Worm (Caenorhabditis elegans) whole organism, L3 larva: Measurements from ENCODE around the gene taf-12.

ENCODE experiments used
- R02D3.7 ChIP-seq: fragments of 150-350 bp; optimal IDR thresholded peaks from 2 replicates; lab custom pipeline; 2014; ENCODE audit warnings: missing biosample characterization, missing genetic modification characterization
- ZK546.5 ChIP-seq: sonication (generic microtip); optimal IDR thresholded peaks from 2 replicates; lab custom pipeline; 2017; ENCODE audit warnings: missing biosample characterization, missing genetic modification characterization
- aly-2 ChIP-seq: fragments of 150-350 bp; optimal IDR thresholded peaks from 2 replicates; lab custom pipeline; 2014; ENCODE audit warnings: missing biosample characterization, missing genetic modification characterization
- ama-1 ChIP-seq: fragments of 150-350 bp; optimal IDR thresholded peaks from 2 replicates; lab custom pipeline; 2018
- ceh-16 ChIP-seq: sonication (generic microtip); optimal IDR thresholded peaks from 2 replicates; lab custom pipeline; 2017; ENCODE audit warnings: missing biosample characterization, missing genetic modification characterization
- ceh-28 ChIP-seq: fragments of 150-350 bp; optimal IDR thresholded peaks from 2 replicates; lab custom pipeline; 2014; ENCODE audit warnings: missing biosample characterization, missing genetic modification reagents, missing genetic modification characterization
- ceh-9 ChIP-seq: sonication (generic microtip); optimal IDR thresholded peaks from 2 replicates; lab custom pipeline; 2018; ENCODE audit warnings: missing biosample characterization, missing genetic modification characterization
- daf-12 ChIP-seq: fragments of 150-350 bp; optimal IDR thresholded peaks from 2 replicates; lab custom pipeline; 2014; ENCODE audit warnings: missing biosample characterization, missing genetic modification reagents, missing genetic modification characterization
- elt-1 ChIP-seq: fragments of 150-350 bp; optimal IDR thresholded peaks from 2 replicates; lab custom pipeline; 2014; ENCODE audit warnings: missing biosample characterization, missing genetic modification characterization
- elt-2 ChIP-seq: sonication (generic microtip); optimal IDR thresholded peaks from 2 replicates; lab custom pipeline; 2016; ENCODE audit warnings: missing genetic modification reagents, mild to moderate bottlenecking, missing genetic modification characterization, missing compliant biosample characterization
- elt-3 ChIP-seq, 3 experiments: fragments of 150-350 bp in 1 of 3; sonication (generic microtip) in 2 of 3; optimal IDR thresholded peaks; 2 replicates in 2 of 3; 4 replicates in 1 of 3; lab custom pipeline; 2014 to 2017; ENCODE audit warnings: missing biosample characterization in 3 of 3, missing genetic modification characterization in 3 of 3
- eor-1 ChIP-seq, 2 experiments: fragments of 150-350 bp; optimal IDR thresholded peaks; 2 replicates each; lab custom pipeline; 2014 to 2018; ENCODE audit warnings: missing biosample characterization in 2 of 2, missing genetic modification characterization in 2 of 2
- fkh-10 ChIP-seq: sonication (generic microtip); optimal IDR thresholded peaks from 2 replicates; lab custom pipeline; 2017; ENCODE audit warnings: missing biosample characterization, missing genetic modification reagents, missing genetic modification characterization
- fos-1 ChIP-seq: fragments of 150-350 bp; optimal IDR thresholded peaks from 2 replicates; lab custom pipeline; 2014; ENCODE audit warnings: missing biosample characterization, missing genetic modification characterization
- hmg-11 ChIP-seq: sonication (generic microtip); optimal IDR thresholded peaks from 2 replicates; lab custom pipeline; 2016; ENCODE audit warnings: missing genetic modification characterization, missing compliant biosample characterization
- jun-1 ChIP-seq: fragments of 150-350 bp; optimal IDR thresholded peaks from 2 replicates; lab custom pipeline; 2014; ENCODE audit warnings: missing biosample characterization, missing genetic modification reagents, missing genetic modification characterization
- lin-15B ChIP-seq: fragments of 150-350 bp; optimal IDR thresholded peaks from 2 replicates; lab custom pipeline; 2014; ENCODE audit warnings: missing biosample characterization, missing genetic modification characterization
- mdl-1 ChIP-seq: fragments of 150-350 bp; optimal IDR thresholded peaks from 2 replicates; lab custom pipeline; 2014; ENCODE audit warnings: missing biosample characterization, missing genetic modification characterization
- mml-1 ChIP-seq: fragments of 150-350 bp; sonication (generic microtip); optimal IDR thresholded peaks from 3 replicates; lab custom pipeline; 2014; ENCODE audit warnings: missing biosample characterization, missing genetic modification characterization
- nfya-1 ChIP-seq: sonication (generic microtip); optimal IDR thresholded peaks from 2 replicates; lab custom pipeline; 2017; ENCODE audit warnings: missing genetic modification characterization, mild to moderate bottlenecking, missing compliant biosample characterization, antibody characterized with exemption, moderate library complexity; ENCODE audit not compliant: insufficient read depth
- nhr-11 ChIP-seq: fragments of 150-350 bp; optimal IDR thresholded peaks from 2 replicates; lab custom pipeline; 2014; ENCODE audit warnings: missing biosample characterization, missing genetic modification characterization
- nhr-12 ChIP-seq: fragments of 150-350 bp; optimal IDR thresholded peaks from 2 replicates; lab custom pipeline; 2014; ENCODE audit warnings: missing biosample characterization, missing genetic modification characterization
- nhr-237 ChIP-seq: fragments of 150-350 bp; optimal IDR thresholded peaks from 2 replicates; lab custom pipeline; 2014; ENCODE audit warnings: missing biosample characterization, missing genetic modification characterization
- nhr-25 ChIP-seq: sonication (generic microtip); optimal IDR thresholded peaks from 2 replicates; lab custom pipeline; 2017; ENCODE audit warnings: missing biosample characterization, missing genetic modification characterization
- nhr-28 ChIP-seq: fragments of 150-350 bp; optimal IDR thresholded peaks from 2 replicates; lab custom pipeline; 2014; ENCODE audit warnings: missing biosample characterization, missing genetic modification characterization
- nhr-67 ChIP-seq: fragments of 150-350 bp; optimal IDR thresholded peaks from 2 replicates; lab custom pipeline; 2014; ENCODE audit warnings: missing biosample characterization, missing genetic modification characterization
- nhr-77 ChIP-seq: fragments of 150-350 bp; optimal IDR thresholded peaks from 2 replicates; lab custom pipeline; 2014; ENCODE audit warnings: missing biosample characterization, missing genetic modification characterization
- pha-4 ChIP-seq: fragments of 150-350 bp; optimal IDR thresholded peaks from 2 replicates; lab custom pipeline; 2014; ENCODE audit warnings: missing biosample characterization, missing genetic modification reagents, missing genetic modification characterization
- sea-2 ChIP-seq: fragments of 150-350 bp; sonication (generic microtip); optimal IDR thresholded peaks from 4 replicates; lab custom pipeline; 2014; ENCODE audit warnings: missing biosample characterization, missing genetic modification reagents, missing genetic modification characterization
- skn-1 ChIP-seq: fragments of 150-350 bp; optimal IDR thresholded peaks from 2 replicates; lab custom pipeline; 2014; ENCODE audit warnings: missing biosample characterization, missing genetic modification characterization
- tbx-2 ChIP-seq: sonication (generic microtip); optimal IDR thresholded peaks from 2 replicates; lab custom pipeline; 2016; ENCODE audit warnings: mild to moderate bottlenecking, missing genetic modification characterization, missing compliant biosample characterization
- unc-39 ChIP-seq: sonication (generic microtip); optimal IDR thresholded peaks from 4 replicates; lab custom pipeline; 2017; ENCODE audit warnings: missing biosample characterization, missing genetic modification characterization
- unc-62 ChIP-seq: fragments of 150-350 bp; sonication (generic microtip); optimal IDR thresholded peaks from 4 replicates; lab custom pipeline; 2014; ENCODE audit warnings: missing biosample characterization, missing genetic modification reagents, missing genetic modification characterization
- zag-1 ChIP-seq: fragments of 150-350 bp; optimal IDR thresholded peaks from 2 replicates; lab custom pipeline; 2014; ENCODE audit warnings: missing biosample characterization, missing genetic modification characterization
- ztf-11 ChIP-seq: fragments of 150-350 bp; optimal IDR thresholded peaks from 2 replicates; lab custom pipeline; 2014; ENCODE audit warnings: missing biosample characterization, missing genetic modification characterization
- ztf-4 ChIP-seq: fragments of 150-350 bp; optimal IDR thresholded peaks from 2 replicates; lab custom pipeline; 2014; ENCODE audit warnings: missing biosample characterization, missing genetic modification characterization

The taf-12 gene

DNA sequence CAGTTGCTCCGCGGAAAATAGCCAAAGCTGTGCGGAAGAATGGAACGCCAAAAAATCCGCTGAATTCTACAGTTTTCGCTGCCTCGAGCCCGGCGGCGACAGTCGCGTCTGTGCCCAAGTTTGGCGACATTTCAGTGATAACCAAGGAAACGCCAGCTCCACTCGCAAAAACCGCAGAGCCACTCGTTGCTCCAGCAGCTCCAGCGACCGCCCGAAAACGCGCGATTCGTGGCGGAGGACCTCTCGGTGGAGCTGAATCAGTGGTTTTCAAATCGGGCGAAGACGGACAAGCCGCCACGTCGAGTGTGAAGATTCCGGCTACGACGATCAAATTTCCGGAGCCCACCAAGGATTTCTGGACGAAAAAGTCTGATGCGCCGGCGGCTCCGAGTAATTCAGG is 47.2 kb upstream of the taf-12 start:
- TF ChIP-seq aly-2 (no peak), nhr-12 (tag; lab: Kevin White, UChicago) (no peak), unc-39 (tag; lab: Kevin White, UChicago) (no peak), zag-1 (tag; lab: Kevin White, UChicago) (no peak), elt-3 (tag; optimal IDR thresholded peaks at IDR 0.05; lab: Kevin White, UChicago) (no peak), ceh-9 (tag; lab: Kevin White, UChicago) (no peak), elt-2 (tag; lab: Kevin White, UChicago) (no peak), ama-1 (lab: Kevin White, UChicago) (no peak), fos-1 (tag; lab: Kevin White, UChicago) (no peak), pha-4 (tag; lab: Kevin White, UChicago) (no peak), daf-12 (tag; lab: Kevin White, UChicago) (no peak), nhr-77 (tag; lab: Kevin White, UChicago) (no peak)

DNA sequence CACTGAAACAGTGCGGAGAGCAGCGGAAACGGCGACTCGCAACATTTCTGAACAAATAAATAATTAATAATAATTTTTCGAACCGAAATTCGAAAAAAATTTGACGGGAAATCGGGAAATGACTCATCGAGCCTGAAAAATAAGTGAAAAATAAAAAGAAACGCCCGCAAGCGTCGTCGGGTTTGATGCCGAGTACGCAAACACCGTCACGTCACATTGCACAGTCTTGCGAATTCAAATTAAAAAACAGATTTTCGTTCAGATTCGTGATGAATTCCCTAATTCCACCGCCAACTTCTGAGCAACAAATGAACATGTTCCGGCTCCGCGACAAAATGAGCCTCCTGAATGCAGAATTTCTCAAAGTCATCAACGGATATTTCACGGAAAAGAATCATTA is 46.6 kb upstream of the taf-12 start, which contains the start of the genes ndab-1 and npp-16:
TSS of gene ndab-1 (minus strand) at position 47 of the 400 bp plus-strand sequence.
TSS of gene npp-16 (plus strand) at position 263 of the 400 bp plus-strand sequence.
- peak; percentile 33 for TF ChIP-seq lin-15B
- TF ChIP-seq unc-62, result no peak
- TF ChIP-seq ztf-11 (tag; lab: Kevin White, UChicago), result no peak
- peak; percentile 24 for TF ChIP-seq hmg-11
- peak; percentile 6 for TF ChIP-seq pha-4 (tag; lab: Kevin White, UChicago)
- no peak for TF ChIP-seq fkh-10 (GFP tag; lab: Kevin White, UChicago)
- TF ChIP-seq ceh-9 (tag; lab: Kevin White, UChicago), result no peak
- TF ChIP-seq nfya-1 (tag; lab: Kevin White, UChicago), result peak; percentile 54

DNA sequence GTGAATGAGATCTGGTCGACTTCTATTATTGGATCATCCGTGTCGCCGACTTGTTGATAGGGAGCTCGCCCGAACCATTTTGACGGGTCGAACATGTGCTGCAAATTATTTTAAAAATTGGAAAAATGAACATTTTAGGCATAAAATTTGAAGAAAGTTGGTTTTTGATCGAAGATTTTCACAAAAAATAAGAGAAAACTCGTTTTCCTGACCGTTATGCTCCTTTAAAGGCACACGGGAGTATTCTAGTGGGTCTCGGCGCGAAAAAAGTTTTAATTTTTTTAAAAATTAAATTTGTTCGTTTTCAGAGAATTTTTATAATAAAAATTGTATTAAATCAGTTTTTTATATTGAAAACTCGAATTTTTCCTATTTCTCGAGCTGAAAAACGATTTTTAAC is 45.1 kb upstream of the taf-12 start, which contains the start of gene Y56A3A.16:
TSS of gene Y56A3A.16 (minus strand) at position 101 of the 400 bp plus-strand sequence.
- TF ChIP-seq lin-15B (no peak), jun-1 (tag; lab: Kevin White, UChicago) (no peak), nhr-12 (tag; lab: Kevin White, UChicago) (no peak), daf-12 (tag; lab: Kevin White, UChicago) (no peak), ZK546.5 (tag; lab: Kevin White, UChicago) (no peak), ceh-9 (tag; lab: Kevin White, UChicago) (no peak), sea-2 (no peak), nhr-237 (no peak), nfya-1 (tag; lab: Kevin White, UChicago) (no peak), ztf-11 (tag; lab: Kevin White, UChicago) (no peak), mml-1 (no peak), ceh-16 (tag; lab: Kevin White, UChicago) (no peak), ztf-4 (tag; lab: Kevin White, UChicago) (no peak), elt-2 (tag; lab: Kevin White, UChicago) (no peak), skn-1 (tag; lab: Kevin White, UChicago) (no peak), nhr-67 (tag; lab: Kevin White, UChicago) (no peak), elt-3 (tag; optimal IDR thresholded peaks at IDR 0.05; lab: Kevin White, UChicago) (no peak), tbx-2 (tag; lab: Kevin White, UChicago) (no peak), aly-2 (no peak), nhr-28 (tag; lab: Kevin White, UChicago) (no peak)

DNA sequence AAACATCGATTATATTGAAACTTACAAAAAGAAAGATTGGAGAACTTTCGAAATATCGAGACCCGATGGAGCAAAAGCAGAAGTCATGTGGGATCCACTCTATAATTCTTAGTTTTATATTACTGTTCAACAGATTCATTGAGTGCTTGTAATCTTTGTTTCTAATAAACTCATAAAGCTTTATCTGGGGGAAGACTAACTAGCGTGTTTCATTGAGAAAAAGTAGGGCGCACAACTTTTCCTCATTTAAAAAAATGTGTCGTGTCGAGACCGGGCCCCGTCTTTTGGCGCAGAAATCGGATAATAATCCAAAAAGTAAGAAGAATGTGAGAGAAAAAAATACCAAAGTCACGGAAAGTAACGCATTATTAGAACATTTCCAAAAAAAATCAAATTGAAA is 40.7 kb upstream of the taf-12 start, which contains the start of gene faah-4:
TSS of gene faah-4 (minus strand) at position 101 of the 400 bp plus-strand sequence.
- no peak for TF ChIP-seq ceh-28 (tag; lab: Kevin White, UChicago)
- TF ChIP-seq nhr-25 (tag; lab: Kevin White, UChicago), result no peak
- no peak for TF ChIP-seq sea-2
- TF ChIP-seq aly-2, result no peak
- TF ChIP-seq daf-12 (tag; lab: Kevin White, UChicago), result no peak
- no peak for TF ChIP-seq nhr-77 (tag; lab: Kevin White, UChicago)
- TF ChIP-seq lin-15B, result no peak
- TF ChIP-seq elt-2 (tag; lab: Kevin White, UChicago), result no peak
- no peak for TF ChIP-seq nhr-67 (tag; lab: Kevin White, UChicago)
- no peak for TF ChIP-seq mdl-1 (tag; lab: Kevin White, UChicago)
- no peak for TF ChIP-seq R02D3.7 (tag; lab: Kevin White, UChicago)
- no peak for TF ChIP-seq fkh-10 (GFP tag; lab: Kevin White, UChicago)
- no peak for TF ChIP-seq elt-3 (tag; optimal IDR thresholded peaks at IDR 0.05; lab: Kevin White, UChicago)
- TF ChIP-seq nhr-11 (tag; lab: Kevin White, UChicago), result no peak
- TF ChIP-seq nhr-28 (tag; lab: Kevin White, UChicago), result no peak
- TF ChIP-seq nhr-237, result no peak
- no peak for TF ChIP-seq ztf-4 (tag; lab: Kevin White, UChicago)
- no peak for TF ChIP-seq eor-1 (tag; optimal IDR thresholded peaks at IDR 0.05; lab: Kevin White, UChicago)
- TF ChIP-seq elt-1 (tag; lab: Kevin White, UChicago), result no peak
- no peak for TF ChIP-seq pha-4 (tag; lab: Kevin White, UChicago)
